1 fruit fly cellular context compared by ENCODE assay signal in genomic region chrX:15745905-15746681, dm6.
TF ChIP-seq lines count a peak whose summit lies in the region.

TSS of gene CG8944 (minus strand) at chrX:15746231.
TSS of gene CCT6 (plus strand) at chrX:15746648.

TF ChIP-seq in whole organism, embryonic, 481 proteins besides CTCF, POLR2A, EP300 and RAD21 (continued from another document and continues in another):
- no peak for TF ChIP-seq ERR (GFP tag; optimal IDR thresholded peaks at IDR 0.05; lab: Kevin White, UChicago)
- TF ChIP-seq CG4854 (GFP tag; optimal IDR thresholded peaks at IDR 0.05; lab: Kevin White, UChicago), result no peak
- no peak for TF ChIP-seq CG11695 (GFP tag; IDR thresholded peaks at IDR 0.05; lab: Robert Waterston, UW)
- no peak for TF ChIP-seq E2f1 (GFP tag; IDR thresholded peaks at IDR 0.05; lab: Robert Waterston, UW)
- no peak for TF ChIP-seq mirr (GFP tag; optimal IDR thresholded peaks at IDR 0.05; lab: Kevin White, UChicago)
- no peak for TF ChIP-seq Chrac-16 (GFP tag; optimal IDR thresholded peaks at IDR 0.05; lab: Kevin White, UChicago)
- no peak for TF ChIP-seq fu2 (GFP tag; optimal IDR thresholded peaks at IDR 0.05; lab: Kevin White, UChicago)
- TF ChIP-seq psq (GFP tag; optimal IDR thresholded peaks at IDR 0.05; lab: Kevin White, UChicago), result no peak
- TF ChIP-seq ATbp (GFP tag; optimal IDR thresholded peaks at IDR 0.05; lab: Kevin White, UChicago), result no peak
- no peak for TF ChIP-seq CG6854 (GFP tag; optimal IDR thresholded peaks at IDR 0.05; lab: Kevin White, UChicago)
- no peak for TF ChIP-seq Abd-B (GFP tag; optimal IDR thresholded peaks at IDR 0.05; lab: Kevin White, UChicago)
- TF ChIP-seq Side (GFP tag; optimal IDR thresholded peaks at IDR 0.05; lab: Kevin White, UChicago), result no peak
- TF ChIP-seq CG9817 (tag; optimal IDR thresholded peaks at IDR 0.05; lab: Kevin White, UChicago), result no peak
- no peak for TF ChIP-seq her (GFP tag; optimal IDR thresholded peaks at IDR 0.05; lab: Kevin White, UChicago)
- no peak for TF ChIP-seq CG11247 (GFP tag; IDR thresholded peaks at IDR 0.05; lab: Robert Waterston, UW)
- TF ChIP-seq hth (optimal IDR thresholded peaks at IDR 0.05; lab: Kevin White, UChicago), result no peak
- TF ChIP-seq gfzf (GFP tag; optimal IDR thresholded peaks at IDR 0.05; lab: Kevin White, UChicago), result peak; percentile 45
- TF ChIP-seq CG10462 (GFP tag; optimal IDR thresholded peaks at IDR 0.05; lab: Kevin White, UChicago), result no peak
- TF ChIP-seq lov (optimal IDR thresholded peaks at IDR 0.05; lab: Kevin White, UChicago), result no peak
- TF ChIP-seq lov (GFP tag; IDR thresholded peaks at IDR 0.05; lab: Robert Waterston, UW), result no peak
- TF ChIP-seq sd (tag; optimal IDR thresholded peaks at IDR 0.05; lab: Kevin White, UChicago), result no peak
- no peak for TF ChIP-seq Hr51 (GFP tag; optimal IDR thresholded peaks at IDR 0.05; lab: Kevin White, UChicago)
- TF ChIP-seq tna (GFP tag; IDR thresholded peaks at IDR 0.05; lab: Robert Waterston, UW; ENCODE audit: partially characterized antibody), result no peak
- TF ChIP-seq CG8765 (GFP tag; IDR thresholded peaks at IDR 0.05; lab: Robert Waterston, UW), result no peak
- peak; percentile 90 for TF ChIP-seq MESR4 (GFP tag; optimal IDR thresholded peaks at IDR 0.05; lab: Kevin White, UChicago)
- TF ChIP-seq CG3726 (GFP tag; IDR thresholded peaks at IDR 0.05; lab: Robert Waterston, UW), result no peak
- no peak for TF ChIP-seq gsb-n (tag; optimal IDR thresholded peaks at IDR 0.05; lab: Kevin White, UChicago)
- no peak for TF ChIP-seq Hand (GFP tag; optimal IDR thresholded peaks at IDR 0.05; lab: Kevin White, UChicago)
- TF ChIP-seq CG16815 (GFP tag; optimal IDR thresholded peaks at IDR 0.05; lab: Kevin White, UChicago), result no peak
- TF ChIP-seq CG2129 (GFP tag; IDR thresholded peaks at IDR 0.05; lab: Robert Waterston, UW; ENCODE audit: partially characterized antibody), result no peak
- no peak for TF ChIP-seq zen (tag; optimal IDR thresholded peaks at IDR 0.05; lab: Kevin White, UChicago)
- no peak for TF ChIP-seq Hmr (GFP tag; optimal IDR thresholded peaks at IDR 0.05; lab: Kevin White, UChicago)
- no peak for TF ChIP-seq danr (GFP tag; IDR thresholded peaks at IDR 0.05; lab: Robert Waterston, UW)
- TF ChIP-seq Xbp1 (GFP tag; optimal IDR thresholded peaks at IDR 0.05; lab: Kevin White, UChicago), result peak; percentile 26
- peak; percentile 52; the same call in 1 of the 4 replicates for TF ChIP-seq Dll (GFP tag; IDR thresholded peaks at IDR 0.05; lab: Robert Waterston, UW; ENCODE audit: partially characterized antibody)
- TF ChIP-seq CG10543 (GFP tag; optimal IDR thresholded peaks at IDR 0.05; lab: Kevin White, UChicago), result no peak
- no peak for TF ChIP-seq CG13624 (GFP tag; optimal IDR thresholded peaks at IDR 0.05; lab: Kevin White, UChicago)
- no peak for TF ChIP-seq CG1832 (GFP tag; optimal IDR thresholded peaks at IDR 0.05; lab: Kevin White, UChicago)
- no peak for TF ChIP-seq rib (GFP tag; IDR thresholded peaks at IDR 0.05; lab: Robert Waterston, UW)
- TF ChIP-seq CG2120 (GFP tag; optimal IDR thresholded peaks at IDR 0.05; lab: Kevin White, UChicago), result peak; percentile 53
- TF ChIP-seq trh (GFP tag; optimal IDR thresholded peaks at IDR 0.05; lab: Kevin White, UChicago), result no peak
- peak; percentile 20 for TF ChIP-seq CG1603 (tag; optimal IDR thresholded peaks at IDR 0.05; lab: Kevin White, UChicago)
- TF ChIP-seq Scr (GFP tag; IDR thresholded peaks at IDR 0.05; lab: Robert Waterston, UW; ENCODE audit: partially characterized antibody), result peak; percentile 57
- no peak for TF ChIP-seq ewg (GFP tag; optimal IDR thresholded peaks at IDR 0.05; lab: Kevin White, UChicago)
- TF ChIP-seq CG9215 (GFP tag; IDR thresholded peaks at IDR 0.05; lab: Robert Waterston, UW), result 0 out of 2 replicates have a peak, but pooled peaks have one; percentile 31
- TF ChIP-seq CG31224 (GFP tag; IDR thresholded peaks at IDR 0.05; lab: Robert Waterston, UW), result no peak
- peak; percentile 40 for TF ChIP-seq CG10267 (tag; optimal IDR thresholded peaks at IDR 0.05; lab: Kevin White, UChicago)
- TF ChIP-seq Drgx (GFP tag; IDR thresholded peaks at IDR 0.05; lab: Robert Waterston, UW), result no peak
- TF ChIP-seq Hmx (GFP tag; optimal IDR thresholded peaks at IDR 0.05; lab: Kevin White, UChicago), result no peak
- TF ChIP-seq Lhr (GFP tag; optimal IDR thresholded peaks at IDR 0.05; lab: Kevin White, UChicago), result no peak
- TF ChIP-seq CG18599 (GFP tag; optimal IDR thresholded peaks at IDR 0.05; lab: Kevin White, UChicago), result no peak
- TF ChIP-seq Eip74EF (GFP tag; optimal IDR thresholded peaks at IDR 0.05; lab: Kevin White, UChicago), result no peak
- peak; percentile 49 for TF ChIP-seq amos (GFP tag; IDR thresholded peaks at IDR 0.05; lab: Robert Waterston, UW; ENCODE audit: partially characterized antibody)
- peak; percentile 31 for TF ChIP-seq Nf-YC (tag; optimal IDR thresholded peaks at IDR 0.05; lab: Kevin White, UChicago)
- TF ChIP-seq dmrt11E (tag; optimal IDR thresholded peaks at IDR 0.05; lab: Kevin White, UChicago), result no peak
- no peak for TF ChIP-seq CG14667 (GFP tag; IDR thresholded peaks at IDR 0.05; lab: Robert Waterston, UW)
- peak; percentile 29 for TF ChIP-seq CG13424 (tag; optimal IDR thresholded peaks at IDR 0.05; lab: Kevin White, UChicago)
- TF ChIP-seq CHES-1-like (GFP tag; optimal IDR thresholded peaks at IDR 0.05; lab: Kevin White, UChicago), result no peak
- TF ChIP-seq CG9609 (GFP tag; optimal IDR thresholded peaks at IDR 0.05; lab: Kevin White, UChicago), result no peak
- no peak for TF ChIP-seq CG2202 (tag; optimal IDR thresholded peaks at IDR 0.05; lab: Kevin White, UChicago)
- TF ChIP-seq CG4424 (GFP tag; optimal IDR thresholded peaks at IDR 0.05; lab: Kevin White, UChicago), result peak; percentile 1
- TF ChIP-seq vfl (GFP tag; optimal IDR thresholded peaks at IDR 0.05; lab: Kevin White, UChicago), result no peak
- no peak for TF ChIP-seq CG13123 (GFP tag; optimal IDR thresholded peaks at IDR 0.05; lab: Kevin White, UChicago)
- no peak for TF ChIP-seq Hsf (GFP tag; optimal IDR thresholded peaks at IDR 0.05; lab: Kevin White, UChicago)
- peak; percentile 20 for TF ChIP-seq pzg (GFP tag; optimal IDR thresholded peaks at IDR 0.05; lab: Kevin White, UChicago)
- no peak for TF ChIP-seq CG7928 (GFP tag; optimal IDR thresholded peaks at IDR 0.05; lab: Kevin White, UChicago)
- TF ChIP-seq chif (GFP tag; optimal IDR thresholded peaks at IDR 0.05; lab: Kevin White, UChicago), result no peak
- no peak for TF ChIP-seq lmd (GFP tag; IDR thresholded peaks at IDR 0.05; lab: Robert Waterston, UW)
- no peak for TF ChIP-seq Fer2 (tag; optimal IDR thresholded peaks at IDR 0.05; lab: Kevin White, UChicago)
- TF ChIP-seq CG2199 (GFP tag; IDR thresholded peaks at IDR 0.05; lab: Robert Waterston, UW), result no peak
- TF ChIP-seq Lpt (GFP tag; optimal IDR thresholded peaks at IDR 0.05; lab: Kevin White, UChicago), result no peak
- TF ChIP-seq pros (GFP tag; optimal IDR thresholded peaks at IDR 0.05; lab: Kevin White, UChicago), result no peak
- no peak for TF ChIP-seq GATAe (GFP tag; conservative IDR thresholded peaks at IDR 0.05; lab: Robert Waterston, UW)
- no peak for TF ChIP-seq da (GFP tag; optimal IDR thresholded peaks at IDR 0.05; lab: Kevin White, UChicago)
- no peak for TF ChIP-seq CG18011 (GFP tag; optimal IDR thresholded peaks at IDR 0.05; lab: Kevin White, UChicago)
- TF ChIP-seq p53 (GFP tag; optimal IDR thresholded peaks at IDR 0.05; lab: Kevin White, UChicago), result no peak
- TF ChIP-seq CG10147 (GFP tag; optimal IDR thresholded peaks at IDR 0.05; lab: Kevin White, UChicago), result no peak
- no peak for TF ChIP-seq CG14014 (GFP tag; IDR thresholded peaks at IDR 0.05; lab: Robert Waterston, UW)
- no peak for TF ChIP-seq cg (GFP tag; optimal IDR thresholded peaks at IDR 0.05; lab: Kevin White, UChicago)
- 0 out of 2 replicates have a peak, but pooled peaks have one; percentile 6 for TF ChIP-seq CG6689 (GFP tag; IDR thresholded peaks at IDR 0.05; lab: Robert Waterston, UW)
- TF ChIP-seq inv (GFP tag; IDR thresholded peaks at IDR 0.05; lab: Robert Waterston, UW; ENCODE audit: partially characterized antibody), result 0 out of 2 replicates have a peak, but pooled peaks have one; percentile 33
- peak; percentile 1 for TF ChIP-seq lilli (GFP tag; optimal IDR thresholded peaks at IDR 0.05; lab: Kevin White, UChicago)
- no peak for TF ChIP-seq dm (GFP tag; optimal IDR thresholded peaks at IDR 0.05; lab: Kevin White, UChicago)
- no peak for TF ChIP-seq CG11093 (GFP tag; IDR thresholded peaks at IDR 0.05; lab: Robert Waterston, UW)
- TF ChIP-seq CG31441 (GFP tag; IDR thresholded peaks at IDR 0.05; lab: Robert Waterston, UW), result no peak
- TF ChIP-seq Atf3 (GFP tag; optimal IDR thresholded peaks at IDR 0.05; lab: Kevin White, UChicago), result no peak
- TF ChIP-seq CG4617 (GFP tag; optimal IDR thresholded peaks at IDR 0.05; lab: Kevin White, UChicago; ENCODE audit: borderline replicate concordance), result peak; percentile 21
- no peak for TF ChIP-seq CrebB (tag; optimal IDR thresholded peaks at IDR 0.05; lab: Kevin White, UChicago)
- no peak for TF ChIP-seq D (optimal IDR thresholded peaks at IDR 0.05; lab: Kevin White, UChicago)
- TF ChIP-seq D (GFP tag; optimal IDR thresholded peaks at IDR 0.05; lab: Kevin White, UChicago), result no peak
- TF ChIP-seq nerfin-2 (GFP tag; IDR thresholded peaks at IDR 0.05; lab: Robert Waterston, UW; ENCODE audit: partially characterized antibody), result no peak
- no peak for TF ChIP-seq CG5245 (GFP tag; optimal IDR thresholded peaks at IDR 0.05; lab: Kevin White, UChicago)
- no peak for TF ChIP-seq H2.0 (GFP tag; IDR thresholded peaks at IDR 0.05; lab: Robert Waterston, UW)
- TF ChIP-seq jigr1 (GFP tag; IDR thresholded peaks at IDR 0.05; lab: Robert Waterston, UW), result no peak
- TF ChIP-seq zen2 (GFP tag; IDR thresholded peaks at IDR 0.05; lab: Robert Waterston, UW; ENCODE audit: partially characterized antibody), result no peak
- no peak for TF ChIP-seq Hr78 (GFP tag; optimal IDR thresholded peaks at IDR 0.05; lab: Kevin White, UChicago)
- TF ChIP-seq CG10979 (tag; optimal IDR thresholded peaks at IDR 0.05; lab: Kevin White, UChicago), result no peak
- TF ChIP-seq CG3407 (GFP tag; optimal IDR thresholded peaks at IDR 0.05; lab: Kevin White, UChicago), result no peak
- no peak for TF ChIP-seq cwo (GFP tag; optimal IDR thresholded peaks at IDR 0.05; lab: Kevin White, UChicago)
- TF ChIP-seq Optix (GFP tag; IDR thresholded peaks at IDR 0.05; lab: Robert Waterston, UW), result no peak
- TF ChIP-seq Ada2b (GFP tag; IDR thresholded peaks at IDR 0.05; lab: Robert Waterston, UW), result no peak
- TF ChIP-seq sug (tag; optimal IDR thresholded peaks at IDR 0.05; lab: Kevin White, UChicago), result peak; percentile 14
- TF ChIP-seq NFAT (GFP tag; IDR thresholded peaks at IDR 0.05; lab: Robert Waterston, UW), result no peak
- TF ChIP-seq mld (GFP tag; IDR thresholded peaks at IDR 0.05; lab: Robert Waterston, UW; ENCODE audit: partially characterized antibody), result no peak
- TF ChIP-seq HHEX (GFP tag; optimal IDR thresholded peaks at IDR 0.05; lab: Kevin White, UChicago), result no peak
- no peak for TF ChIP-seq hkb (optimal IDR thresholded peaks at IDR 0.05; lab: Kevin White, UChicago)
- TF ChIP-seq hkb (GFP tag; IDR thresholded peaks at IDR 0.05; lab: Robert Waterston, UW), result no peak
- no peak for TF ChIP-seq MTF-1 (GFP tag; optimal IDR thresholded peaks at IDR 0.05; lab: Kevin White, UChicago; ENCODE audit: borderline replicate concordance)
- TF ChIP-seq gt (GFP tag; IDR thresholded peaks at IDR 0.05; lab: Robert Waterston, UW), result no peak
- TF ChIP-seq Tbp (GFP tag; optimal IDR thresholded peaks at IDR 0.05; lab: Kevin White, UChicago), result no peak
- no peak for TF ChIP-seq PHDP (tag; optimal IDR thresholded peaks at IDR 0.05; lab: Kevin White, UChicago)
- no peak for TF ChIP-seq prd (optimal IDR thresholded peaks at IDR 0.05; lab: Kevin White, UChicago)
- no peak; the same call in 2 of the 3 replicates for TF ChIP-seq prd (GFP tag; IDR thresholded peaks at IDR 0.05; lab: Robert Waterston, UW)
- no peak for TF ChIP-seq CG10274 (GFP tag; optimal IDR thresholded peaks at IDR 0.05; lab: Kevin White, UChicago)
- TF ChIP-seq Hr39 (optimal IDR thresholded peaks at IDR 0.05; lab: Kevin White, UChicago), result no peak
- no peak for TF ChIP-seq CG17328 (GFP tag; IDR thresholded peaks at IDR 0.05; lab: Robert Waterston, UW)
- no peak for TF ChIP-seq CG8089 (GFP tag; optimal IDR thresholded peaks at IDR 0.05; lab: Kevin White, UChicago)
- no peak for TF ChIP-seq disco-r (GFP tag; optimal IDR thresholded peaks at IDR 0.05; lab: Kevin White, UChicago)
- peak; percentile 44; the same call in 1 of the 2 replicates for TF ChIP-seq bbx (GFP tag; IDR thresholded peaks at IDR 0.05; lab: Robert Waterston, UW; ENCODE audit: partially characterized antibody)
- TF ChIP-seq CG13775 (GFP tag; optimal IDR thresholded peaks at IDR 0.05; lab: Kevin White, UChicago), result peak; percentile 29
- TF ChIP-seq CG12299 (tag; optimal IDR thresholded peaks at IDR 0.05; lab: Kevin White, UChicago), result no peak
- TF ChIP-seq toy (GFP tag; IDR thresholded peaks at IDR 0.05; lab: Robert Waterston, UW), result no peak
- TF ChIP-seq CG12391 (tag; optimal IDR thresholded peaks at IDR 0.05; lab: Kevin White, UChicago), result peak; percentile 59
- TF ChIP-seq CG15269 (tag; optimal IDR thresholded peaks at IDR 0.05; lab: Kevin White, UChicago), result no peak
- TF ChIP-seq eve (GFP tag; optimal IDR thresholded peaks at IDR 0.05; lab: Kevin White, UChicago), result no peak
- TF ChIP-seq sob (GFP tag; IDR thresholded peaks at IDR 0.05; lab: Robert Waterston, UW), result no peak
- no peak for TF ChIP-seq CG10654 (GFP tag; optimal IDR thresholded peaks at IDR 0.05; lab: Kevin White, UChicago)
- TF ChIP-seq Rfx (GFP tag; IDR thresholded peaks at IDR 0.05; lab: Robert Waterston, UW), result peak; percentile 57
- no peak for TF ChIP-seq CG15073 (GFP tag; optimal IDR thresholded peaks at IDR 0.05; lab: Kevin White, UChicago)
- peak; percentile 18 for TF ChIP-seq CG12659 (GFP tag; optimal IDR thresholded peaks at IDR 0.05; lab: Kevin White, UChicago)
- no peak for TF ChIP-seq Nf-YB (GFP tag; optimal IDR thresholded peaks at IDR 0.05; lab: Kevin White, UChicago)
- TF ChIP-seq CG8281 (tag; optimal IDR thresholded peaks at IDR 0.05; lab: Kevin White, UChicago), result no peak
- no peak for TF ChIP-seq yki (optimal IDR thresholded peaks at IDR 0.05; lab: Kevin White, UChicago)
- no peak for TF ChIP-seq crc (GFP tag; optimal IDR thresholded peaks at IDR 0.05; lab: Kevin White, UChicago)
- no peak for TF ChIP-seq CG17912 (GFP tag; optimal IDR thresholded peaks at IDR 0.05; lab: Kevin White, UChicago)
- TF ChIP-seq Dp (GFP tag; optimal IDR thresholded peaks at IDR 0.05; lab: Kevin White, UChicago), result no peak
- no peak for TF ChIP-seq CG10209 (GFP tag; optimal IDR thresholded peaks at IDR 0.05; lab: Kevin White, UChicago)
- no peak for TF ChIP-seq CG3065 (GFP tag; optimal IDR thresholded peaks at IDR 0.05; lab: Kevin White, UChicago)
